Worm (Caenorhabditis elegans) whole organism, L3 larva: ENCODE data around the gene srx-117.
A peak's percentile ranks its signal among the peaks of the same experiment; 100 is the strongest.

Experiments used
- ZK546.5 ChIP-seq: sonication (generic microtip); optimal IDR thresholded peaks from 2 replicates; lab custom pipeline; 2017; ENCODE audit warnings: missing biosample characterization, missing genetic modification characterization
- aly-2 ChIP-seq: fragments of 150-350 bp; optimal IDR thresholded peaks from 2 replicates; lab custom pipeline; 2014; ENCODE audit warnings: missing biosample characterization, missing genetic modification characterization
- ama-1 ChIP-seq: fragments of 150-350 bp; optimal IDR thresholded peaks from 2 replicates; lab custom pipeline; 2018
- ceh-82 ChIP-seq: fragments of 150-350 bp; optimal IDR thresholded peaks from 2 replicates; lab custom pipeline; 2014; ENCODE audit warnings: missing biosample characterization, missing genetic modification characterization
- daf-12 ChIP-seq: fragments of 150-350 bp; optimal IDR thresholded peaks from 2 replicates; lab custom pipeline; 2014; ENCODE audit warnings: missing biosample characterization, missing genetic modification reagents, missing genetic modification characterization
- elt-1 ChIP-seq: fragments of 150-350 bp; optimal IDR thresholded peaks from 2 replicates; lab custom pipeline; 2014; ENCODE audit warnings: missing biosample characterization, missing genetic modification characterization
- elt-2 ChIP-seq: sonication (generic microtip); optimal IDR thresholded peaks from 2 replicates; lab custom pipeline; 2016; ENCODE audit warnings: missing genetic modification reagents, mild to moderate bottlenecking, missing genetic modification characterization, missing compliant biosample characterization
- elt-3 ChIP-seq, 3 experiments: fragments of 150-350 bp in 1 of 3; sonication (generic microtip) in 2 of 3; optimal IDR thresholded peaks; 2 replicates in 2 of 3; 4 replicates in 1 of 3; lab custom pipeline; 2014 to 2017; ENCODE audit warnings: missing biosample characterization in 3 of 3, missing genetic modification characterization in 3 of 3
- hmg-11 ChIP-seq: sonication (generic microtip); optimal IDR thresholded peaks from 2 replicates; lab custom pipeline; 2016; ENCODE audit warnings: missing genetic modification characterization, missing compliant biosample characterization
- lsy-12 ChIP-seq: sonication (generic microtip); optimal IDR thresholded peaks from 2 replicates; lab custom pipeline; 2016; ENCODE audit warnings: mild to moderate bottlenecking, missing genetic modification characterization, missing compliant biosample characterization
- mdl-1 ChIP-seq: fragments of 150-350 bp; optimal IDR thresholded peaks from 2 replicates; lab custom pipeline; 2014; ENCODE audit warnings: missing biosample characterization, missing genetic modification characterization
- nhr-12 ChIP-seq: fragments of 150-350 bp; optimal IDR thresholded peaks from 2 replicates; lab custom pipeline; 2014; ENCODE audit warnings: missing biosample characterization, missing genetic modification characterization
- nhr-237 ChIP-seq: fragments of 150-350 bp; optimal IDR thresholded peaks from 2 replicates; lab custom pipeline; 2014; ENCODE audit warnings: missing biosample characterization, missing genetic modification characterization
- nhr-25 ChIP-seq: sonication (generic microtip); optimal IDR thresholded peaks from 2 replicates; lab custom pipeline; 2017; ENCODE audit warnings: missing biosample characterization, missing genetic modification characterization
- nhr-43 ChIP-seq: sonication (generic microtip); optimal IDR thresholded peaks from 2 replicates; lab custom pipeline; 2016; ENCODE audit warnings: mild to moderate bottlenecking, missing genetic modification characterization, missing compliant biosample characterization; ENCODE audit not compliant: poor library complexity, severe bottlenecking
- nhr-67 ChIP-seq: fragments of 150-350 bp; optimal IDR thresholded peaks from 2 replicates; lab custom pipeline; 2014; ENCODE audit warnings: missing biosample characterization, missing genetic modification characterization
- nhr-77 ChIP-seq: fragments of 150-350 bp; optimal IDR thresholded peaks from 2 replicates; lab custom pipeline; 2014; ENCODE audit warnings: missing biosample characterization, missing genetic modification characterization
- pqm-1 ChIP-seq: fragments of 150-350 bp; optimal IDR thresholded peaks from 2 replicates; lab custom pipeline; 2017; ENCODE audit warnings: missing biosample characterization, missing genetic modification characterization, inconsistent platforms
- snpc-4 ChIP-seq: fragments of 150-350 bp; optimal IDR thresholded peaks from 2 replicates; lab custom pipeline; 2014; ENCODE audit warnings: missing biosample characterization, missing genetic modification characterization
- unc-39 ChIP-seq: sonication (generic microtip); optimal IDR thresholded peaks from 4 replicates; lab custom pipeline; 2017; ENCODE audit warnings: missing biosample characterization, missing genetic modification characterization
- ztf-11 ChIP-seq: fragments of 150-350 bp; optimal IDR thresholded peaks from 2 replicates; lab custom pipeline; 2014; ENCODE audit warnings: missing biosample characterization, missing genetic modification characterization

Gene srx-117

ce11 chrV:5691665-5692407 is 47.6 kb downstream of the srx-117 start, which contains the start of gene F25B4.8:
Gene F25B4.8, minus strand, starts transcription at chrV:5691715.
- TF ChIP-seq mdl-1: no peak
- TF ChIP-seq elt-2: peak; percentile 55

ce11 chrV:5693595-5693994 is 49.3 kb downstream of the srx-117 start:
- TF ChIP-seq nhr-25 (peak; percentile 68), snpc-4 (tag; lab: Kevin White, UChicago) (no peak), unc-39 (tag; lab: Kevin White, UChicago) (no peak), nhr-43 (peak; percentile 83)

ce11 chrV:5695635-5696034 is 51.4 kb downstream of the srx-117 start:
- TF ChIP-seq mdl-1 (no peak), hmg-11 (tag; lab: Kevin White, UChicago) (no peak), ceh-82 (tag; lab: Kevin White, UChicago) (no peak), nhr-67 (tag; lab: Kevin White, UChicago) (no peak), elt-3 (tag; optimal IDR thresholded peaks at IDR 0.05; lab: Kevin White, UChicago) (no peak), ama-1 (lab: Kevin White, UChicago) (no peak), pqm-1 (tag; lab: Kevin White, UChicago) (no peak), nhr-237 (no peak), nhr-43 (no peak), nhr-12 (no peak), nhr-77 (tag; lab: Kevin White, UChicago) (no peak), aly-2 (no peak), elt-1 (tag; lab: Kevin White, UChicago) (no peak), ZK546.5 (tag; lab: Kevin White, UChicago) (no peak), ztf-11 (no peak), daf-12 (tag; lab: Kevin White, UChicago) (no peak), lsy-12 (tag; lab: Kevin White, UChicago) (no peak)
